Worm (Caenorhabditis elegans) whole organism, L4 larva: ENCODE results near the gene plx-2.

Source experiments
- ama-1 ChIP-seq: fragments of 150-350 bp; optimal IDR thresholded peaks from 2 replicates; lab custom pipeline; 2014; ENCODE audit warnings: inconsistent platforms, mixed read lengths
- egl-27 ChIP-seq: sonication (generic microtip); optimal IDR thresholded peaks from 3 replicates; lab custom pipeline; 2017; ENCODE audit warnings: missing biosample characterization, missing genetic modification reagents, missing genetic modification characterization
- fos-1 ChIP-seq: fragments of 150-350 bp; optimal IDR thresholded peaks from 2 replicates; lab custom pipeline; 2014; ENCODE audit warnings: missing biosample characterization, missing genetic modification characterization
- zip-11 ChIP-seq: fragments of 200-800 bp; sonication (Bioruptor generic); IDR thresholded peaks from 2 replicates; pipeline ENCODE4 v1.3.6; 2022; ENCODE audit warnings: missing genetic modification characterization, missing compliant biosample characterization

DNA sequence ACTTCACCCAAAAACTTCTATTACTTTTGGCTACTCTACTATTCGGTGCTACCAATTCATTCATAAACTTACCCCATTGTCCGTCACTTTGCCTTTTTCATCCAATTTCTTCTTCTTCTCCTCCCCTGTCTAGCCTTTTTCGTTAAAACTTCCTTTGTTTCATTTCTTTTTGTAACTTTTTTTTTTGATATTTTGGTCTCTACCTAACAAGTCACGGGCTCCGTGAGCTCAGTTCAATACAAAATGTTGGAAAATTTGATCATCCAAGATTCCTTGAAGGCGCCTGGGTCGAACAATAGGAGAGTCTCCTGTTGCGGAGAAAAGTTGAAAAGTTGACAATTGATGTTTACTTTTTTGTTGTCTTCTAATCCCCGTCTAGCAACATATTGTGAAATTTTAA, 27.2 kb upstream of the plx-2 start:
- TF ChIP-seq egl-27 (tag; lab: Kevin White, UChicago) (no peak), ama-1 (lab: Kevin White, UChicago) (no peak), fos-1 (no peak), zip-11 (no peak)
